Worm (Caenorhabditis elegans): ENCODE data around the gene ncr-1.

Gene ncr-1

DNA sequence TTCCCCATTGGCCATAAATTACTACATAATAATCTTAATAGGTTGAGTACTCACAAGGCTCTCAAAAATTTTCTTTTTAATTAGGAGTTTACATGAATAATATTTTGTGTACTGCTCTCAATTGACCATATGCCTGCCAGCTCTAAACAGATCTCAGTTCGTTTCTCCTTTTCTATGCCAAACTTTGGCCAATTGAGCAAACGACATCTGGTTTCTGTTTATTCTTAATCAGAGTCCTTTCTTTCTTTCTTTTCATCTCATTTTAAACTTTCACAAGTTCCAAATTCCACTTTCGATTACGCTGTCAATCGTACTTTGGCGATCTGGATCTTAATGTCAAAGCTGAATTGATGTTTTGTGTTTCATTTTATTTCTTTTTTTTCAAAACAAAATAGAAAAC lies 24.3 kb downstream of the ncr-1 start:
- TF ChIP-seq pes-1 (GFP tag; IDR thresholded peaks at IDR 0.05) (no peak), aly-1 (tag; optimal IDR thresholded peaks at IDR 0.05) (no peak), tra-4 (tag; optimal IDR thresholded peaks at IDR 0.05) (no peak), hmbx-1 (tag; optimal IDR thresholded peaks at IDR 0.05) (no peak), hmg-4 (GFP tag; optimal IDR thresholded peaks at IDR 0.05) (no peak), ceh-36 (tag; optimal IDR thresholded peaks at IDR 0.05) (no peak), ama-1 (optimal IDR thresholded peaks at IDR 0.05) (no peak)

DNA sequence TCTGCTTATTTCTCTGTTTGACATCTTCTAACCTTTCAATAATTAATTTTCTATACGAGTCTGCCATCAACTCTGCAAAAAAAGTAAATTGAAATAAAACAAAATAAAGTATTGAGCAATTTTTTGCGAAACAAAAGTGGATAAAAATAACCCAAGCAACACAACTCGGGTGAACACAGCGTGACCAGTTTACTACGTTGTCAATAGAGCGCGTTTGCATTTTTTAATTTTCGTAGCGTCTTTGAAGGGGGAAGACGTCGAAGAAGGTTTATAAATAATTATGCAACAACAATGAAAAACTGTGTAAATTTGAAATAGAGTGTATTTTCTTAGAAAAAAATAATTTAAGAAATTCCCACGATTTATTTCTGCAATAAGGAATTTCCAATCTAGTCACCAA lies 26.3 kb downstream of the ncr-1 start, which contains the start of gene atg-16.1:
atg-16.1 (minus strand) TSS at position 76 of the 400 bp plus-strand sequence.
- TF ChIP-seq F13C5.2 (tag; optimal IDR thresholded peaks at IDR 0.05) (peak; percentile 4), pes-1 (GFP tag; IDR thresholded peaks at IDR 0.05) (no peak)

ce11 chrX:4457853-4458322 lies 30.8 kb downstream of the ncr-1 start, which contains the start of gene aps-2:
aps-2 (plus strand) TSS chrX:4458272.
- TF ChIP-seq F13C5.2 (tag; optimal IDR thresholded peaks at IDR 0.05) (peak; percentile 76), flt-1 (GFP tag; IDR thresholded peaks at IDR 0.05) (no peak), ama-1 (optimal IDR thresholded peaks at IDR 0.05) (no peak), ets-7 (tag; optimal IDR thresholded peaks at IDR 0.05) (no peak), B0310.2 (tag; optimal IDR thresholded peaks at IDR 0.05) (no peak), hmbx-1 (tag; optimal IDR thresholded peaks at IDR 0.05) (no peak), tbx-11 (GFP tag; IDR thresholded peaks at IDR 0.05) (no peak), hmg-4 (GFP tag; optimal IDR thresholded peaks at IDR 0.05) (peak; percentile 59)

DNA sequence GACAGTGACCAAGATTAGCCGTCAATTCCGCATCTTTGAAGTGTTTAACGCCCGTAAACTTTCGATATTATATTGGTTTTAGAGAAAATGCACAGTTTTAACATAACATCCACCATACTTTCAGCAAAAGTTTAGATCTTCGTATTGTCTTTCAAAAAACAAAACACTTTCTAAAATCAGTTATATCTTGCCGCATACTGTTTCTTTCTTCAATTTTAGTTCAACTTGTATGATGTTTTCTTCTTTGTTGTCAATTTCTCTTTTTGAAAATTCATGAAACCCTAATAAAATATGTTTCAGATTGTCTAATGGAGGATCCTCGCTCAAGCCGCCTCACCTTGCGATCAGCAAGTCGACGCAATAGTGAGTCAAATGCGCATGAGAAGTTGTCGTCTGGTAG lies 34.8 kb downstream of the ncr-1 start, which contains the start of gene F02E8.4:
F02E8.4 (plus strand) TSS at position 301 of the 400 bp plus-strand sequence.
- TF ChIP-seq ets-7 (tag; optimal IDR thresholded peaks at IDR 0.05) (no peak), scrt-1 (GFP tag; IDR thresholded peaks at IDR 0.05) (no peak), sea-1 (GFP tag; conservative IDR thresholded peaks at IDR 0.05) (no peak), hmbx-1 (tag; optimal IDR thresholded peaks at IDR 0.05) (no peak), ceh-36 (tag; optimal IDR thresholded peaks at IDR 0.05) (no peak), tbx-37 (GFP tag; conservative IDR thresholded peaks at IDR 0.05) (no peak), B0310.2 (tag; optimal IDR thresholded peaks at IDR 0.05) (no peak), F13C5.2 (tag; optimal IDR thresholded peaks at IDR 0.05) (no peak), aly-1 (tag; optimal IDR thresholded peaks at IDR 0.05) (no peak), ama-1 (optimal IDR thresholded peaks at IDR 0.05) (no peak), hmg-4 (GFP tag; optimal IDR thresholded peaks at IDR 0.05) (no peak), pes-1 (GFP tag; IDR thresholded peaks at IDR 0.05) (no peak), ceh-13 (GFP tag; optimal IDR thresholded peaks at IDR 0.05) (no peak), flt-1 (GFP tag; IDR thresholded peaks at IDR 0.05) (no peak), hnd-1 (tag; optimal IDR thresholded peaks at IDR 0.05) (no peak)

DNA sequence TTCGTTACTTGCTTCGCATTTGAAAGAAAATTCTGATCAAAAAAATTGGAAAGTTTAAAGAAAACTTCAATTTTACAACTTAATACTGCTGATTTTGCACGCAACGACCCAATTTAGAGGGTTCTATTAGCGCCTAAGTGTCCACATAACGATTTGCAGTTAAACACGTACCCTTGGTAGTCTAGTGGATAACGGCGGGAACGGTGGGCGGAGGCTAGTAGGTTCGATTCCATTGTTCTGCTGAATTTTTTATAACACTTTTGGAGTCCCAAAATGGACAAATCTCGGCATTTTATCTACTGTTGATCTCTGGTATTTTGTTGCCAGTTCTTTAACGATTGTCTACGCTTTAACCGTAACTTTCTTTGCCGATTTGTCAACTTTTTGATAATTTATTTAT lies 35.6 kb downstream of the ncr-1 start:
- TF ChIP-seq scrt-1 (GFP tag; IDR thresholded peaks at IDR 0.05) (no peak), ceh-13 (GFP tag; optimal IDR thresholded peaks at IDR 0.05) (no peak), flt-1 (GFP tag; IDR thresholded peaks at IDR 0.05) (no peak), ceh-36 (tag; optimal IDR thresholded peaks at IDR 0.05) (no peak), pes-1 (GFP tag; IDR thresholded peaks at IDR 0.05) (no peak), tbx-37 (GFP tag; conservative IDR thresholded peaks at IDR 0.05) (no peak), hnd-1 (tag; optimal IDR thresholded peaks at IDR 0.05) (no peak), tra-4 (tag; optimal IDR thresholded peaks at IDR 0.05) (no peak), F13C5.2 (tag; optimal IDR thresholded peaks at IDR 0.05) (no peak), sea-1 (GFP tag; conservative IDR thresholded peaks at IDR 0.05) (no peak), hmbx-1 (tag; optimal IDR thresholded peaks at IDR 0.05) (no peak), tbx-11 (GFP tag; IDR thresholded peaks at IDR 0.05) (no peak), hmg-4 (GFP tag; optimal IDR thresholded peaks at IDR 0.05) (no peak), B0310.2 (tag; optimal IDR thresholded peaks at IDR 0.05) (no peak), ets-7 (tag; optimal IDR thresholded peaks at IDR 0.05) (no peak)

DNA sequence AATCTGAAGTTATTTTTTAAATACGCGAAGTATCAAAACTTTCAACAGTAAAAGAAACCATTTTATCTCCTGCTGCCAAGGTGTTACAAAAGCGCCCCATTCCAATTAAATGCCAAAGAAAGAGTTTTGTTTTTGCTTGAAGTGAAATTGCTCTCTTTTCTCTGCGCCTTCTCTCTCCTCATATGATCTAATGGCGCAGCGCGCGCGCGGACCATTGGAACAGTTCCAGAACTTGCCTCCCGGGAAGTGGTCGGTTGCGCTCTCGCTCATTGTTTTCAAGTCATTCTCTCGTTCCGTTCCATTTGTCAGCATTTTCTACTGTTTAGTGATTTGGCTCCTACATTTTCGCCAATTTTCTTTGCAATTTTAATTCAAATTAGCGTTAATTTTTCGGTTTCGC lies 36.7 kb downstream of the ncr-1 start:
- no peak for TF ChIP-seq ama-1 (optimal IDR thresholded peaks at IDR 0.05)
- no peak for TF ChIP-seq flt-1 (GFP tag; IDR thresholded peaks at IDR 0.05)
- no peak for TF ChIP-seq tra-4 (tag; optimal IDR thresholded peaks at IDR 0.05)
- TF ChIP-seq scrt-1 (GFP tag; IDR thresholded peaks at IDR 0.05) = no peak
- no peak for TF ChIP-seq B0310.2 (tag; optimal IDR thresholded peaks at IDR 0.05)

DNA sequence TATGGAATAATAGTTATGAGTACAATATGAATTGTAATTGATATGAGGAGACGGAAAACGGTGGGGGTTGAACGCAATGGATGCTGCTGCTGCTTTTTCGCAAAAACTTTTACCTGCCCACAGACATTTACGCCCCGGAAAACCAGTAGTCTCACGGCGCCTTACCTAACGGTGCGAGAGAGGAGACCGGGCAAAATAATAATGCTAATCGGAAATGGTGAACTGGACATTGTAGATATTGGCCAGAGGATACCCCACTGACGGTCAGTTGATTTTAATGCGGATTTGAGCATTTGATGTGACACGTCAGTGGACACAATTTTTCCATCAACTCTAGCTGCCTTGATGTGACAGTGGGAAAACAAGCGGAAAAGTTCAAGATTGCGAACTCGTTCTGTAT lies 40.4 kb downstream of the ncr-1 start, which contains the start of gene mltn-13:
mltn-13 (minus strand) TSS at position 101 of the 400 bp plus-strand sequence.
- TF ChIP-seq hmg-4 (GFP tag; optimal IDR thresholded peaks at IDR 0.05) (no peak), ceh-13 (GFP tag; optimal IDR thresholded peaks at IDR 0.05) (no peak), tbx-37 (GFP tag; conservative IDR thresholded peaks at IDR 0.05) (no peak), ets-7 (tag; optimal IDR thresholded peaks at IDR 0.05) (no peak), hmbx-1 (tag; optimal IDR thresholded peaks at IDR 0.05) (no peak), aly-1 (tag; optimal IDR thresholded peaks at IDR 0.05) (no peak)

DNA sequence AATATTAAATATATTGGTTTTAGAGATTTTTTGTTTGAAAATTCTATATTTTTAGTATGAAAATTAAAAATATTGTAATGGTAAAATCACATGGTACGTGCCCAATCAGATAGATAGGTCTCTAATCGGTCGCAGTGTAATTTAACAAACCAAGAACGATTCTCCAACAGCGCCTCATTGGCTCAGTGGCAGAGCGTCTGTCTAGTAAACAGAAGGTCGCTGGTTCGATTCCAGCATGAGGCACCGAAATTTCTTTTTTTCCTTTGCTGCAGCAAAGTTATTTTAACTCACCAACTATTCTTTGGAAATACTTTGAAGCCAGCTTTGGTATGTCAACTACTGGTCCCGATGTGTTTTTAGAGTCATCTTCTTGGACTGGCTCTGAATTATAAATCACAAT lies 43.8 kb downstream of the ncr-1 start:
- TF ChIP-seq scrt-1 (GFP tag; IDR thresholded peaks at IDR 0.05) (0 out of 2 replicates have a peak, but pooled peaks have one; percentile 35), tbx-37 (GFP tag; conservative IDR thresholded peaks at IDR 0.05) (no peak), flt-1 (GFP tag; IDR thresholded peaks at IDR 0.05) (peak; percentile 58), pes-1 (GFP tag; IDR thresholded peaks at IDR 0.05) (peak; percentile 78), hnd-1 (tag; optimal IDR thresholded peaks at IDR 0.05) (no peak), tbx-11 (GFP tag; IDR thresholded peaks at IDR 0.05) (peak; percentile 60; the same call in 1 of the 2 replicates), tra-4 (tag; optimal IDR thresholded peaks at IDR 0.05) (no peak), sea-1 (GFP tag; conservative IDR thresholded peaks at IDR 0.05) (0 out of 2 replicates have a peak, but pooled peaks have one; percentile 42)

Measured in whole organism, early embryonic.